Worm (Caenorhabditis elegans) whole organism, early embryonic: ENCODE data around the gene nphp-4.

Experiments
- aly-1 ChIP-seq: sonication (generic microtip); optimal IDR thresholded peaks from 2 replicates; lab custom pipeline; 2016; ENCODE audit warnings: missing genetic modification characterization, missing compliant biosample characterization
- ama-1 ChIP-seq: fragments of 150-350 bp; optimal IDR thresholded peaks from 2 replicates; lab custom pipeline; 2014
- ceh-13 ChIP-seq: fragments of 200-800 bp; sonication (Bioruptor generic); optimal IDR thresholded peaks from 2 replicates; lab custom pipeline; 2018; ENCODE audit warnings: mild to moderate bottlenecking, missing genetic modification characterization, missing compliant biosample characterization
- ceh-36 ChIP-seq: sonication (generic microtip); optimal IDR thresholded peaks from 2 replicates; lab custom pipeline; 2016; ENCODE audit warnings: missing genetic modification characterization, inconsistent platforms, missing compliant biosample characterization
- flt-1 ChIP-seq: fragments of 200-800 bp; sonication (Bioruptor generic); IDR thresholded peaks from 2 replicates; pipeline ENCODE4 v1.3.6; 2022; ENCODE audit warnings: missing genetic modification characterization, missing compliant biosample characterization
- hmbx-1 ChIP-seq: sonication (generic microtip); optimal IDR thresholded peaks from 2 replicates; lab custom pipeline; 2016; ENCODE audit warnings: mild to moderate bottlenecking, missing genetic modification characterization, missing compliant biosample characterization
- hmg-4 ChIP-seq: fragments of 200-800 bp; sonication (Bioruptor generic); optimal IDR thresholded peaks from 2 replicates; lab custom pipeline; 2018; ENCODE audit warnings: mild to moderate bottlenecking, missing genetic modification characterization, missing compliant biosample characterization
- pes-1 ChIP-seq: fragments of 200-800 bp; sonication (Bioruptor generic); IDR thresholded peaks from 2 replicates; pipeline ENCODE4 v1.3.6; 2022; ENCODE audit warnings: missing genetic modification reagents, missing genetic modification characterization, missing compliant biosample characterization
- sea-1 ChIP-seq: fragments of 200-800 bp; sonication (Bioruptor generic); conservative IDR thresholded peaks from 2 replicates; pipeline ENCODE4 v1.3.6; 2022; ENCODE audit warnings: missing genetic modification characterization, missing compliant biosample characterization
- tbx-37 ChIP-seq: fragments of 200-800 bp; sonication (Bioruptor generic); conservative IDR thresholded peaks from 2 replicates; pipeline ENCODE4 v1.3.6; 2022; ENCODE audit warnings: missing genetic modification reagents, missing genetic modification characterization, missing compliant biosample characterization
- tra-4 ChIP-seq: sonication (generic microtip); optimal IDR thresholded peaks from 2 replicates; lab custom pipeline; 2017; ENCODE audit warnings: missing genetic modification characterization, missing compliant biosample characterization

- TF ChIP-seq tra-4 (tag; lab: Kevin White, UChicago) (no peak), sea-1 (no peak), pes-1 (GFP tag; lab: Robert Waterston, UW) (no peak), flt-1 (GFP tag; lab: Robert Waterston, UW) (no peak), ama-1 (lab: Kevin White, UChicago) (no peak), hmbx-1 (tag; lab: Kevin White, UChicago) (no peak), ceh-13 (GFP tag; lab: Kevin White, UChicago) (no peak), aly-1 (no peak), hmg-4 (GFP tag; lab: Kevin White, UChicago) (no peak), ceh-36 (tag; lab: Kevin White, UChicago) (no peak), tbx-37 (GFP tag; lab: Robert Waterston, UW) (no peak)
These were observed 42.4 kb upstream of the nphp-4 start for ce11 chrV:11885939-11886338.
